Worm (Caenorhabditis elegans) whole organism, young adult: ENCODE data around the gene dpy-10.

Experiments used
- B0035.1 ChIP-seq: sonication (generic microtip); optimal IDR thresholded peaks from 2 replicates; lab custom pipeline; 2016; ENCODE audit warnings: missing genetic modification characterization, mild to moderate bottlenecking, missing compliant biosample characterization, missing genotype, missing genetic modification reagents
- D2030.7 ChIP-seq: fragments of 200-800 bp; sonication (Bioruptor generic); IDR thresholded peaks from 2 replicates; pipeline ENCODE4 v1.3.6; 2022; ENCODE audit warnings: missing genetic modification reagents, missing genetic modification characterization, missing compliant biosample characterization
- F23B12.7 ChIP-seq: sonication (generic microtip); optimal IDR thresholded peaks from 2 replicates; lab custom pipeline; 2017; ENCODE audit warnings: missing genetic modification characterization, mild to moderate bottlenecking, missing compliant biosample characterization, antibody characterized with exemption, moderate library complexity; ENCODE audit not compliant: insufficient read depth
- F33H1.4 ChIP-seq: fragments of 200-800 bp; sonication (Bioruptor generic); IDR thresholded peaks from 2 replicates; pipeline ENCODE4 v1.3.6; 2022; ENCODE audit warnings: missing genetic modification reagents, missing genetic modification characterization, missing compliant biosample characterization
- F37B4.10 ChIP-seq: fragments of 200-800 bp; sonication (Bioruptor generic); IDR thresholded peaks from 2 replicates; pipeline ENCODE4 v1.3.6; 2022; ENCODE audit warnings: missing genetic modification characterization, missing compliant biosample characterization
- F57C9.4 ChIP-seq: sonication (generic microtip); optimal IDR thresholded peaks from 2 replicates; lab custom pipeline; 2017; ENCODE audit warnings: mild to moderate bottlenecking, missing genetic modification characterization, missing compliant biosample characterization
- K12H6.12 ChIP-seq: fragments of 200-800 bp; sonication (Bioruptor generic); optimal IDR thresholded peaks from 2 replicates; lab custom pipeline; 2018; ENCODE audit warnings: mild to moderate bottlenecking, missing genetic modification characterization, missing compliant biosample characterization
- T07F8.4 ChIP-seq: sonication (generic microtip); optimal IDR thresholded peaks from 2 replicates; lab custom pipeline; 2016; ENCODE audit warnings: mild to moderate bottlenecking, missing genetic modification characterization, moderate library complexity, missing compliant biosample characterization
- Y53F4B.3 ChIP-seq: fragments of 200-800 bp; sonication (Bioruptor generic); IDR thresholded peaks from 2 replicates; pipeline ENCODE4 v1.3.6; 2022; ENCODE audit warnings: missing genetic modification reagents, missing genetic modification characterization, missing compliant biosample characterization
- Y67H2A.10 ChIP-seq: fragments of 200-800 bp; sonication (Bioruptor generic); conservative IDR thresholded peaks from 2 replicates; pipeline ENCODE4 v1.3.6; 2022; ENCODE audit warnings: missing genetic modification reagents, missing genetic modification characterization, missing compliant biosample characterization
- ZK185.1 ChIP-seq: sonication (generic microtip); optimal IDR thresholded peaks from 2 replicates; lab custom pipeline; 2016; ENCODE audit warnings: mild to moderate bottlenecking, missing genetic modification characterization, missing compliant biosample characterization; ENCODE audit not compliant: poor library complexity, severe bottlenecking
- akir-1 ChIP-seq: fragments of 200-800 bp; sonication (Bioruptor generic); optimal IDR thresholded peaks from 2 replicates; lab custom pipeline; 2018; ENCODE audit warnings: mild to moderate bottlenecking, missing genetic modification characterization, moderate library complexity, missing compliant biosample characterization
- ama-1 ChIP-seq, 3 experiments: fragments of 150-350 bp in 1 of 3; sonication (generic microtip) in 2 of 3; optimal IDR thresholded peaks; 2 replicates each; lab custom pipeline; 2014 to 2018; ENCODE audit warnings: missing biosample characterization in 2 of 3, missing genetic modification characterization in 2 of 3, missing genetic modification reagents in 2 of 3
- atf-7 ChIP-seq: sonication (generic microtip); optimal IDR thresholded peaks from 2 replicates; lab custom pipeline; 2017; ENCODE audit warnings: mild to moderate bottlenecking, missing genetic modification characterization, missing compliant biosample characterization
- attf-3 ChIP-seq: fragments of 200-800 bp; sonication (Bioruptor generic); conservative IDR thresholded peaks from 2 replicates; pipeline ENCODE4 v1.3.6; 2022; ENCODE audit warnings: missing genetic modification reagents, missing genetic modification characterization, missing compliant biosample characterization
- attf-5 ChIP-seq: fragments of 200-800 bp; sonication (Bioruptor generic); optimal IDR thresholded peaks from 2 replicates; lab custom pipeline; 2018; ENCODE audit warnings: mild to moderate bottlenecking, missing genetic modification characterization, missing compliant biosample characterization
- bed-1 ChIP-seq: fragments of 200-800 bp; sonication (Bioruptor generic); IDR thresholded peaks from 2 replicates; pipeline ENCODE4 v1.3.6; 2022; ENCODE audit warnings: missing genetic modification reagents, missing genetic modification characterization, missing compliant biosample characterization
- ceh-100 ChIP-seq: fragments of 200-800 bp; sonication (Bioruptor generic); IDR thresholded peaks from 2 replicates; pipeline ENCODE4 v1.3.6; 2022; ENCODE audit warnings: missing genetic modification reagents, missing genetic modification characterization, missing compliant biosample characterization
- ceh-40 ChIP-seq: fragments of 200-800 bp; sonication (Bioruptor generic); IDR thresholded peaks from 2 replicates; pipeline ENCODE4 v1.3.6; 2022; ENCODE audit warnings: missing genetic modification characterization, missing compliant biosample characterization
- ceh-58 ChIP-seq: fragments of 200-800 bp; sonication (Bioruptor generic); IDR thresholded peaks from 2 replicates; pipeline ENCODE4 v1.3.6; 2022; ENCODE audit warnings: missing genetic modification characterization, missing compliant biosample characterization
- dox-1 ChIP-seq: fragments of 200-800 bp; sonication (Bioruptor generic); IDR thresholded peaks from 2 replicates; pipeline ENCODE4 v1.3.6; 2022; ENCODE audit warnings: missing genetic modification reagents, missing genetic modification characterization, missing compliant biosample characterization
- dpff-1 ChIP-seq: sonication (generic microtip); optimal IDR thresholded peaks from 2 replicates; lab custom pipeline; 2017; ENCODE audit warnings: mild to moderate bottlenecking, missing genetic modification characterization, missing compliant biosample characterization
- egrh-3 ChIP-seq: fragments of 200-800 bp; sonication (Bioruptor generic); IDR thresholded peaks from 2 replicates; pipeline ENCODE4 v1.3.6; 2022; ENCODE audit warnings: missing genetic modification reagents, missing genetic modification characterization, missing compliant biosample characterization
- him-1 ChIP-seq: sonication (generic microtip); optimal IDR thresholded peaks from 2 replicates; lab custom pipeline; 2016; ENCODE audit warnings: missing genotype, missing genetic modification reagents, missing genetic modification characterization, missing compliant biosample characterization
- hmg-1.2 ChIP-seq: fragments of 200-800 bp; sonication (Bioruptor generic); IDR thresholded peaks from 2 replicates; pipeline ENCODE4 v1.3.6; 2022; ENCODE audit warnings: missing genetic modification reagents, missing genetic modification characterization, missing compliant biosample characterization
- hrde-1 ChIP-seq: sonication (generic microtip); optimal IDR thresholded peaks from 2 replicates; lab custom pipeline; 2016; ENCODE audit warnings: missing genetic modification characterization, mild to moderate bottlenecking, missing compliant biosample characterization, moderate library complexity, missing genotype, missing genetic modification reagents, borderline replicate concordance
- let-607 ChIP-seq, 2 experiments: fragments of 200-800 bp in 1 of 2; sonication (Bioruptor generic) in 1 of 2; sonication (generic microtip) in 1 of 2; optimal IDR thresholded peaks; 2 replicates each; lab custom pipeline; 2016 to 2018; ENCODE audit warnings: mild to moderate bottlenecking in 2 of 2, missing compliant biosample characterization in 2 of 2, missing genetic modification characterization in 2 of 2, moderate library complexity in 2 of 2, missing genotype in 1 of 2
- lin-40 ChIP-seq: sonication (generic microtip); optimal IDR thresholded peaks from 2 replicates; lab custom pipeline; 2016; ENCODE audit warnings: missing genetic modification characterization, mild to moderate bottlenecking, missing compliant biosample characterization, missing genotype, missing genetic modification reagents
- lin-54 ChIP-seq: fragments of 200-800 bp; sonication (Bioruptor generic); optimal IDR thresholded peaks from 2 replicates; lab custom pipeline; 2018; ENCODE audit warnings: mild to moderate bottlenecking, missing genetic modification characterization, missing compliant biosample characterization
- madf-6 ChIP-seq: fragments of 200-800 bp; sonication (Bioruptor generic); IDR thresholded peaks from 2 replicates; pipeline ENCODE4 v1.3.6; 2022; ENCODE audit warnings: missing genetic modification reagents, missing genetic modification characterization, missing compliant biosample characterization
- mcd-1 ChIP-seq: fragments of 200-800 bp; sonication (Bioruptor generic); IDR thresholded peaks from 2 replicates; pipeline ENCODE4 v1.3.6; 2022; ENCODE audit warnings: missing genetic modification reagents, missing genetic modification characterization, missing compliant biosample characterization
- mxl-1 ChIP-seq: sonication (generic microtip); optimal IDR thresholded peaks from 2 replicates; lab custom pipeline; 2016; ENCODE audit warnings: missing genetic modification characterization, missing compliant biosample characterization
- nfya-2 ChIP-seq: fragments of 200-800 bp; sonication (Bioruptor generic); IDR thresholded peaks from 2 replicates; pipeline ENCODE4 v1.3.6; 2022; ENCODE audit warnings: missing genetic modification reagents, missing genetic modification characterization, missing compliant biosample characterization
- nhr-120 ChIP-seq: fragments of 200-800 bp; sonication (Bioruptor generic); IDR thresholded peaks from 2 replicates; pipeline ENCODE4 v1.3.6; 2022; ENCODE audit warnings: missing genetic modification characterization, missing compliant biosample characterization
- nhr-90 ChIP-seq: sonication (generic microtip); optimal IDR thresholded peaks from 2 replicates; lab custom pipeline; 2016; ENCODE audit warnings: missing genotype, mild to moderate bottlenecking, missing genetic modification characterization, missing compliant biosample characterization
- pha-4 ChIP-seq: fragments of 150-350 bp; sonication (generic microtip); optimal IDR thresholded peaks from 2 replicates; lab custom pipeline; 2014; ENCODE audit warnings: missing biosample characterization, missing genetic modification reagents, missing genetic modification characterization
- repo-1 ChIP-seq: sonication (generic microtip); optimal IDR thresholded peaks from 2 replicates; lab custom pipeline; 2017; ENCODE audit warnings: mild to moderate bottlenecking, missing genetic modification characterization, missing compliant biosample characterization
- rpc-1 ChIP-seq, 2 experiments: fragments of 150-350 bp in 1 of 2; sonication (generic microtip) in 1 of 2; optimal IDR thresholded peaks; 2 replicates each; lab custom pipeline; 2014 to 2018; ENCODE audit warnings: missing biosample characterization in 1 of 2, missing genetic modification characterization in 1 of 2, missing genetic modification reagents in 1 of 2, missing genotype in 1 of 2
- snpc-3.4 ChIP-seq: sonication (generic microtip); optimal IDR thresholded peaks from 2 replicates; lab custom pipeline; 2017; ENCODE audit warnings: missing genetic modification characterization, mild to moderate bottlenecking, missing compliant biosample characterization, antibody characterized with exemption, moderate library complexity, missing genotype, missing genetic modification reagents
- snpc-4 ChIP-seq, 5 experiments: fragments of 150-350 bp in 1 of 5; sonication (generic microtip) in 4 of 5; optimal IDR thresholded peaks; 2 replicates each; lab custom pipeline; 2014 to 2018; ENCODE audit warnings: missing genetic modification characterization in 5 of 5, missing biosample characterization in 3 of 5, antibody characterized with exemption in 2 of 5, mild to moderate bottlenecking in 2 of 5, missing compliant biosample characterization in 2 of 5, missing genotype in 2 of 5, moderate library complexity in 2 of 5, missing genetic modification reagents in 1 of 5
- sptf-2 ChIP-seq: fragments of 200-800 bp; sonication (Bioruptor generic); optimal IDR thresholded peaks from 2 replicates; lab custom pipeline; 2018; ENCODE audit warnings: mild to moderate bottlenecking, missing genetic modification characterization, missing compliant biosample characterization
- tbx-9 ChIP-seq: sonication (generic microtip); optimal IDR thresholded peaks from 2 replicates; lab custom pipeline; 2016; ENCODE audit warnings: borderline replicate concordance, missing genetic modification characterization, inconsistent platforms, missing compliant biosample characterization
- unc-62 ChIP-seq: fragments of 150-350 bp; optimal IDR thresholded peaks from 2 replicates; lab custom pipeline; 2014; ENCODE audit warnings: missing biosample characterization, missing genetic modification reagents, missing genetic modification characterization
- ztf-25 ChIP-seq: fragments of 200-800 bp; sonication (Bioruptor generic); IDR thresholded peaks from 2 replicates; pipeline ENCODE4 v1.3.6; 2022; ENCODE audit warnings: missing genetic modification reagents, missing genetic modification characterization, missing compliant biosample characterization
- ztf-28 ChIP-seq: fragments of 200-800 bp; sonication (Bioruptor generic); IDR thresholded peaks from 2 replicates; pipeline ENCODE4 v1.3.6; 2022; ENCODE audit warnings: missing genetic modification reagents, missing genetic modification characterization, missing compliant biosample characterization
- ztf-6 ChIP-seq: fragments of 200-800 bp; sonication (Bioruptor generic); IDR thresholded peaks from 2 replicates; pipeline ENCODE4 v1.3.6; 2022; ENCODE audit warnings: missing genetic modification reagents, missing genetic modification characterization, missing compliant biosample characterization

The dpy-10 gene

ce11 chrII:6736066-6736465, 24.0 kb upstream of the dpy-10 start, which contains the start of gene mrps-18.C (continued):
- 0 out of 2 replicates have a peak, but pooled peaks have one; percentile 15 for TF ChIP-seq hmg-1.2 (GFP tag; lab: Robert Waterston, UW)
- TF ChIP-seq ztf-6 (GFP tag; lab: Robert Waterston, UW), result no peak
- no peak for TF ChIP-seq T07F8.4
- no peak for TF ChIP-seq B0035.1
- TF ChIP-seq Y67H2A.10 (GFP tag; lab: Robert Waterston, UW), result no peak
- TF ChIP-seq rpc-1 (optimal IDR thresholded peaks at IDR 0.05; lab: Kevin White, UChicago), result no peak
- TF ChIP-seq rpc-1 (tag; optimal IDR thresholded peaks at IDR 0.05; lab: Kevin White, UChicago), result no peak
- peak; percentile 47 for TF ChIP-seq madf-6 (GFP tag; lab: Robert Waterston, UW)
- no peak for TF ChIP-seq bed-1 (GFP tag; lab: Robert Waterston, UW)
- no peak for TF ChIP-seq nhr-90

- peak; percentile 67 for TF ChIP-seq attf-5
- TF ChIP-seq F37B4.10 (GFP tag; lab: Robert Waterston, UW), result no peak
- TF ChIP-seq snpc-4 (GFP tag; optimal IDR thresholded peaks at IDR 0.05; lab: Kevin White, UChicago), result no peak
- TF ChIP-seq snpc-4 (tag; optimal IDR thresholded peaks at IDR 0.05; lab: Kevin White, UChicago), result peak in 1 of 4 experiments; percentile 20
- no peak for TF ChIP-seq nfya-2 (GFP tag; lab: Robert Waterston, UW)
- TF ChIP-seq T07F8.4, result no peak
- TF ChIP-seq Y53F4B.3 (GFP tag; lab: Robert Waterston, UW), result no peak
- TF ChIP-seq repo-1 (tag; lab: Kevin White, UChicago), result no peak
- peak; percentile 78 for TF ChIP-seq F23B12.7
- no peak for TF ChIP-seq lin-54 (GFP tag; lab: Kevin White, UChicago)
- TF ChIP-seq akir-1 (GFP tag; lab: Kevin White, UChicago), result no peak
- no peak for TF ChIP-seq mxl-1 (tag; lab: Kevin White, UChicago)
- peak; percentile 20 for TF ChIP-seq snpc-3.4 (tag; lab: Kevin White, UChicago)
- TF ChIP-seq nhr-120 (GFP tag; lab: Robert Waterston, UW), result no peak
- TF ChIP-seq F57C9.4 (tag; lab: Kevin White, UChicago), result no peak
- TF ChIP-seq F33H1.4 (GFP tag; lab: Robert Waterston, UW), result peak; percentile 25; the same call in 1 of the 2 replicates
- TF ChIP-seq mcd-1 (GFP tag; lab: Robert Waterston, UW), result peak; percentile 92
- TF ChIP-seq K12H6.12 (tag; lab: Kevin White, UChicago), result peak; percentile 22
- TF ChIP-seq unc-62 (GFP tag; lab: Kevin White, UChicago), result no peak
- TF ChIP-seq lin-40 (tag; lab: Kevin White, UChicago), result no peak
- peak; percentile 50 for TF ChIP-seq D2030.7
- no peak for TF ChIP-seq egrh-3 (GFP tag; lab: Robert Waterston, UW)
- no peak for TF ChIP-seq ceh-58 (GFP tag; lab: Robert Waterston, UW)
- no peak for TF ChIP-seq ztf-28 (GFP tag; lab: Robert Waterston, UW)
- peak; percentile 64 for TF ChIP-seq hmg-1.2 (GFP tag; lab: Robert Waterston, UW)
- TF ChIP-seq atf-7, result no peak
- peak; percentile 97 for TF ChIP-seq ceh-100 (GFP tag; lab: Robert Waterston, UW)
- TF ChIP-seq dox-1, result no peak; the same call in 1 of the 2 replicates
- TF ChIP-seq ZK185.1 (tag; lab: Kevin White, UChicago), result peak; percentile 24
- TF ChIP-seq dpff-1 (tag; lab: Kevin White, UChicago), result no peak
- no peak for TF ChIP-seq sptf-2
- TF ChIP-seq pha-4 (tag; lab: Kevin White, UChicago), result no peak
- no peak for TF ChIP-seq ama-1 (optimal IDR thresholded peaks at IDR 0.05; lab: Kevin White, UChicago)
- no peak for TF ChIP-seq ama-1 (GFP tag; optimal IDR thresholded peaks at IDR 0.05; lab: Kevin White, UChicago)
- no peak for TF ChIP-seq ztf-25 (GFP tag; lab: Robert Waterston, UW)
- no peak for TF ChIP-seq let-607 (tag; optimal IDR thresholded peaks at IDR 0.05; lab: Kevin White, UChicago)
- no peak for TF ChIP-seq hrde-1 (tag; lab: Kevin White, UChicago)
- no peak for TF ChIP-seq tbx-9 (tag; lab: Kevin White, UChicago)
- peak; percentile 56; the same call in 1 of the 2 replicates for TF ChIP-seq attf-3 (GFP tag; lab: Robert Waterston, UW)
- no peak for TF ChIP-seq ceh-40
- TF ChIP-seq him-1 (tag; lab: Kevin White, UChicago), result no peak
Measured at ce11 chrII:6734674-6735073, 22.6 kb upstream of the dpy-10 start, which contains the start of gene T14B4.3. Gene T14B4.3 (plus strand): TSS chrII:6734937.
